Fruit fly (Drosophila melanogaster) S2 (cell line): Measurements from ENCODE around the gene PIG-K.

Experiments
- CG8478 ChIP-seq: fragments of >200 bp; optimal IDR thresholded peaks from 2 replicates; lab custom pipeline; 2018
- CTCF ChIP-seq, 2 experiments: fragments of >200 bp; optimal IDR thresholded peaks; 2 replicates each; lab custom pipeline; 2018

The PIG-K gene

DNA sequence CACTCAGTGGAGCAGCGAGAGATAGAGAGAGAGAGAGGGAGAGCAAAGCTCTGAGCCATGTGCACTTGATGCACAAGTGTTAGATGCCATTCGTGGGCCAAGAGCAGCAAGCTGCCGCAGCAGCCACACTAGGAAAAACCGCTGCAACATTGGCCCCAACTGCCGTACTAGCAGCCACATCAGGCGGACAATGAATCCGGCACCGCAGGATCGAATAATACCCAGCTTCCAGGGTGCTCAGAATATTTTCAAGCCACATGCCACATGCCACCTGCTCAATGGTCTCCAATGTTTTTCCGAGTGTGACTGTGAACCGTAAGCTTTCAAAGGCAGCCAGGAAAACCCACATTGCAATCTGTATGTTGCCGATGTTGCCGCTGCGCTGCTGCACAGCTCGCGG is 20.5 kb downstream of the PIG-K start:
- TF ChIP-seq CG8478 (no peak), CTCF (optimal IDR thresholded peaks at IDR 0.05; lab: Kevin White, UChicago) (no peak)

DNA sequence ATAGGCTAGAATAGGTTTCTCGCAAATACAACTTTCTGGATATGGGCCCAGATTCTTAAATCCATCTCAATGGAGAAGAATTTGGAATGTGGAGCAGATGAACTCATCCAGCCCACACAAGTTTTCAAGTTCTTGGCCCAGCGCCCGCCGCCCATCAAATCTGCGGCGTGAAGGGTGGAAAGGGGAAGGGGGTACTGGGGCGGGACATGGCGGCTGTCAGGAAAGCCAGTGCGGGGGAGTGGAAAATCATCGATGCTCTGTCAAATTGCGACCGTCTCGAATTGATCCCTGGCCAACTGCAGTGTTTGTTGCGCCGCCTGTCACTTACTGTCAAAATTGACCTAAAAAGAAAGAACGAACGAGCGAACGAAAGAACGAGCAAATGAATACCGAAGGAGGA is 23.6 kb downstream of the PIG-K start:
- no peak for TF ChIP-seq CTCF (optimal IDR thresholded peaks at IDR 0.05; lab: Kevin White, UChicago)
- TF ChIP-seq CG8478, result no peak

DNA sequence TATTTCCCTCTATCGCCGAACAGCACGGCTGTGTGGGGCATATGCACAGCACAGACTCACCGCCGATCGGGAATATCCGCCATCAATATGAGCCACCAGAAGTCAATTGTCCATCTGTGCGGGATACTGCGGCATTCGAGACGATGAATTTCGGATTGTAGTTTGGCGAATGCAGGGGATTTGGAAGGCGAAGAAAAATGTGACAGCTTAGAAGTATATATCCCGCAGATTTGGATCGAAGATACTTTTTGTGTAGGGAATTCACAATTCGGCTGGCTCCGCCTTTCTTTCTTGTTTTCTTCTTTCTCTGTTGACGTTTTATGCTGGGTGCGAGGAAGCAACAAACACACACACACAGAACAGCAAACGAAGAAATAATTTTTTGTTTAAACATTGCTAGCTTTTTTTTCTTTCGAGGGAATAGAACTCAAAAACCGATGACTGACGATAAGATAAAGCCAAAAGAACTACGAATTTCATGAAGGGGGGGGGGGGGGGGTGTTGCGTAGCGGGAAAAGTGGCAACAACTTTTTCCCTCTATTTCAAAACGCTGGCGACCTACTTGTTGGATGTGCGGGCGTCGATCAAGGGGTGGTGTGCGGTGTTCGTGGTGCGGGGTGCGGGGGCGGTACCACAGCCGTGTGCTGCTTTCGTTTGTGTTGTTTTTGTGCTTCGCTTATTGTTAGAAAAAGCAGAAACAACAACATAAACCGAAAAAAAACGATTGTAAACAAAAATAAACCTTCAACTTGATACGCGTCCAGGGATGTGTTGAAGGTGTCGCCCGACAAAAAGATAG is 24.8 kb downstream of the PIG-K start:
- no peak for TF ChIP-seq CG8478
- TF ChIP-seq CTCF (optimal IDR thresholded peaks at IDR 0.05; lab: Kevin White, UChicago), result no peak

DNA sequence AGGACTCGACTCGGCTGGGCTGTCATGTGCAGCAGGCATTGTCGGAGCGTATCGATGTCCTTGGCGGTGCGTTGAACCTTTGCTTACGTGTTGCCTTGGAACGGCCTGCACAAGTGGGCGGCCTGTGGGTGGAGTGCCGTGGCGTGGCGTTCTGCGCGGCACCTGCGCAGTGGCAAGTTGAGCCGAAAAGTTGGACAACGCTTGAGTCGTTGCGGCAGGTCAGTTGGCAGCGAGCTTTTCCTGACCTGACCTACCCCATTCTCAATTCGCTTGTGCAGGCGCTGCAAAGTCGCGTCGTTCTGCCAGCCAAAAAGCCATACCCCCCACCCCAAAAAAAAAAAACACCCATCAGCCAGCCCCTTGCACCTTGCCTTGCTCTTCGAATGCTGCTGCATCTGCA is 27.4 kb downstream of the PIG-K start:
- no peak for TF ChIP-seq CG8478
- no peak for TF ChIP-seq CTCF (optimal IDR thresholded peaks at IDR 0.05; lab: Kevin White, UChicago)

DNA sequence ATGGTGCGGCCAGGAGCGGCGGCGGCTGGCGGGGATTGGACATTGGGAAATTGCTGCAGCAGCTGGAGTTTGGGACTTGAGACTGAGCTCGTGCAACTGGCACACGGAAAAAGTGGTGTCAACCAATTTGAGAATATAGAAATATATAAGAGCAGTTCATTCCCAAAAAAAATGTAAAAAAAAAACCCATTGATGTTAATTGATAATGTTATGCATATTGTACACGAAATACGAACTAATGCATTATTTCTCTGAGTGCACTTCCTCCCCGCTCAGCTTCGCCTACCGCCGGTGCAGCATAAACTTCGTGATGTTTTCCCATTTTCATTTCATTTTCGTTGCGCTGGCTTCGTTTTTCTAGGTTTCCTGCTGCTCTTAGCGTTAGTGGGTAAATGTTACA is 29.5 kb downstream of the PIG-K start:
- TF ChIP-seq CG8478 (no peak), CTCF (optimal IDR thresholded peaks at IDR 0.05; lab: Kevin White, UChicago) (no peak)

DNA sequence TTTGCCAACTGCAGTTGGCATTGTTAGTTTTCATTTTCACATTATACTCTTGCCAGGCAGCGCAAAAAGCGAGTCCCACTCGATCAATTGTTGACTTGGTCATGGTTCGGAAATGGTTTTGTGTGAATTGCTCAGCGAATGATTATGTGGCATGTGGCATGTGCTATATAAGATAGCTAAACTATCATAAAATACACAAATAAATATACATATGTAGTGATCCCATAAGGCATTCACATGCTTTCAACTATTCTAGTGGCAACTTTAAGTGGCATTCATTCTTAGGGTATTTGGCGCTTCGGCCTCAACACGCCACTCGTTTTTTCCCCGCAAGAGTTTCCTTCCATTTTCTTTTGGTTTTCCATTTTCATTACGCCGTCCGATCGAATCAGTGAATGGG is 30.1 kb downstream of the PIG-K start:
- no peak for TF ChIP-seq CTCF (optimal IDR thresholded peaks at IDR 0.05; lab: Kevin White, UChicago)
- no peak for TF ChIP-seq CG8478

DNA sequence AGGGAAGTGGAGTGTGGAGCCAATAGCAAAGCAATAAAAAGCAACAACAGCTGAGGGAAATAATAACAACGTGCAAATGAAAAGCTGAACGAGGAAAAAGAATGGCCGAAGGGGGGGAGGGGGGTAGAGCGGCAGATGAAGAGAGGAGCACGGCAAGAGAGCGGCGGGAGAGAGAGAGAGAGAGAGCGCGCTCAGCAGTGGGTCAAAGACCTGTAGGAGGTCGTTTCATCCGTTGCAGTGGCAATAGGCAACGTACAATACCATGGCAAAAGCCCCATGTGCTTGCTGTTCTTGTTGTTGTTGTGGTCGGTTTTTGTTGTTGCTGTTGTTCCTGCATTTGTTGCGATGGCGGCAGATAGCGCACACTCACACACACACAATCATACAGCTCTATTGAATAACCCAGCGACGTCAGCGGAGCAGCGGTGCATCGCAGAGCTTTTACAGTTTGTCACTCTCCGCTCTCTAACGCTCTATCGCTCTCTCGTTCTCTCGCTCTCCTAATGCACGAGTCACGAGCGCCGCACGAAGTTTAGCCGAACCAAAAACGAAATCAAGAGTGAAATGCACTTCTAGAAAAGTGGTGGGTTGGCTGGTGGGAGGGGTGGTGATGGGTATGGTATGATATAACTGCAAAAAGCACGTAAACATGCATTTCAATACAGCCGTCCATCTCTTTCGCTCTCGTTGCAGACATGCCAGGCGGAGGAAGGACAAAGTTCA is 33.1 kb downstream of the PIG-K start:
- TF ChIP-seq CTCF (optimal IDR thresholded peaks at IDR 0.05; lab: Kevin White, UChicago), result no peak

DNA sequence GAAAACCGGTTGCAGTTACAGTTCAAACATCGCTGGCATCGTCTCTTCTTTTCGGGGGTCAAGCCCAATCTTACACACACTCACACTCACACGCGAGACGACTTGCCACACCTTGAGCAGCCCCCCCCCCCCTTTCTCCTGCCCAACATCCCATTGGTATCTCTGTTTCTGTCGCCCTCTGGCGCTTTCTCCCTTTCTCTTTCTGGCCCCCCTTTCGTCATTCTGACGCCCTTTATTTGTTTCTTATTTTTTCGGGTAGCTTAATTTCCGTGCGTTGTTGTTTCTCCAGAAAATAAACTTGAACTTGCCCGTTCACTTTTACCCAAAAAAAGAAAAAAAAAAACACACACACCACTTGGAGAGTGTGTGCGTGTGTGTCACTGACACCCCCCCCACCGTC is 37.0 kb downstream of the PIG-K start:
- TF ChIP-seq CTCF (optimal IDR thresholded peaks at IDR 0.05; lab: Kevin White, UChicago) (no peak), CG8478 (no peak)

DNA sequence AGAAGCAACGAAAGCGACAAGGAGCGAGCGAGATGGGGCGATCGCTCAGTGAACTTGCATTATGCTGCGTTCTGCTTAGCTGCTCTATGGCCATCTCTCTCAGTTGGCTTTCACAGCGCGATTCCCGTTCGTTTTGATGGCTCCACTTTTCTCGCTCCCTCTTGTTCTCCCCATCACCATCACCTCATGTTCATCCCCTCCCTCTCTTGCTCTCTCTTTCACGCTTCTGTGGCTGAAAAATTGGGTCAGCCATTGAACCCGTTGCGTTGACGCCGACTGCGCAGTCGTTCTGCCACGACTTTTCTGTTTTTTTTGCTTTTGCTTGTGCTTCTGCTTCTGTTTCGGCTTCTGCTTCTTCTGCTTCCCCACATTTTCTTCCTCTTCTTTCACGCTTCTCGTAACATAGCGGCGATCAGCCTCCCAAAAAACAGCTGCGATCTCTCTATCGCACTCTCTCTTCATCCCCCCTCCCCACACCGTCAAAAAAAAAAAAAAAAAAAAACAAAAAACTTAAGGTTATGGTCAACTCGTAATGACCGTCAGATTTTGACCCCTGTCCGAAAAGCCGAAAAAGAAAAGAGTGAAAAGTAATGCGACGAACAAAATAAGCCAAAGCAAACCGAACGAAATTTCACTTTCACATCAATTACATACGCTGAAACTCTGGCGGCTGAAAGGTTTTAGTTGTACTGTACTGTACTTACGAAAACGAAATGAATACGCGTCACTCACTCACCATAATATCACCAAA is 38.4 kb downstream of the PIG-K start:
- TF ChIP-seq CTCF (optimal IDR thresholded peaks at IDR 0.05; lab: Kevin White, UChicago), result no peak
- TF ChIP-seq CG8478, result no peak

DNA sequence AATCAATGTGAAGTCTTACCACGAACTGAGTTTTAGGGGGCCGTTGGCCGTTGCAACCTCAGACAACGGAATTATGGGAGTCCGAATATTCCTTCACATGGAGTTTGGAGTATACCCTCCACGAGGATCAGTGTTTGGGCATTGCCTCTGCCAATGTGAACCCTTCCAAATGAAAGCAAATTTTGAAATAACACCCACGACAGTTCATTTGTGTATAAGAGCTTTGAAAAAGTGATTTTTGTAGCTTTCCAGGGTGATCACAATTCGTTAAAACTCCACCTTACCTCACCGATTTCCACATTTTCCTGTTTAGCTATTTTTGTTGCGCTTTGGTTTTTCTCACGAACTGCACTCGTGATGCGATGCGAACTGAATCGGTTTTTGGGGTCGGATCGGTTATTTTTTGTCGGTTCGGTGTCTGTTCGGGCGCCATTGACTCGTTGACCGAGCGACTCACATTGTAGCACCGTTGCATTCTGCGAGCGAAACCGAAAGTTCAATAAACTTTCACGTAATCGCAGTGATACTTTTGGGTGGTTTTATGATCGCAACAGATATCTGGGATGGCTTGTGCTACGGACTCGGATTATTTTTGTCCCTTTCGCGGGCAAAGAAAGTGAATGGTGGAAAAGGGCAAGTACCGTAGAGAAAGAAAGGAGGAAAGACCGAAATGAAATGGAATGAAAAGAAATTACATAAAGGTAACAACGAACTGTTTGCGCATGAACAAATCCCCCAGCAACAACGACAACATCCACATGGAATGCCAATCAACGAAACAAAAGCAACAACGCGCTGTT is 39.2 kb downstream of the PIG-K start:
- TF ChIP-seq CG8478 (no peak), CTCF (optimal IDR thresholded peaks at IDR 0.05; lab: Kevin White, UChicago) (no peak)

DNA sequence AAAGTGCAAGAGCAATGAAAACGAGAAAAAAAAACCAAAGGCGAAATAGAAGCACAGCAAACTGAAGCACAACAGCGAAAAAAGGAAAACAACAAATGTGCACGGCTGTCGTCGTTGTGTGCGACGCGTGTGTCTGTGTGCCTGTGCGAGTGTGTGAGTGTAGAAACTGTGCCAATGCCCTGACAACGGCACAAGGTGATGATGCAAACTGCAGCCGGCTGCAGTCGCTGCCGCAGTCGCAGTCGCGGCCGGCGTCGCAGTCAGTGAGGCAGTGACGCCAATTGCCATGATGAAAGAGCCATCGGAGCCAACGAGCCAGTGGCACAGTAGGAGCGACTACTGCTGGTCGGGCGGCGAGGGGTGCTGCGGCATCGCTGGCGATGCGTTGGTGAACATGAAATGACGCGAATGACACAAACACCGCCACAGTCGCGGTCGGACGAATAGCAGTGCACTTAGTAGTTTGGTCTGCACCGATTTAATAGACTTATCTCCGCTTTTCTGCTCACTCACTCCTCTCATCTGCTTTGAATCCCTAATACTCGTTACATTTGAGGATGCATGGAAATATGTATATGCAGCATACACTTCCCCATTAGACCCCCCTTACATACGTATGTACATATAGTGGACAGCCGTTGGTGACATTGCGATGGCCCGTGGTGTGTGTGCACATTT is 40.4 kb downstream of the PIG-K start:
- no peak for TF ChIP-seq CG8478
- no peak for TF ChIP-seq CTCF (optimal IDR thresholded peaks at IDR 0.05; lab: Kevin White, UChicago)

DNA sequence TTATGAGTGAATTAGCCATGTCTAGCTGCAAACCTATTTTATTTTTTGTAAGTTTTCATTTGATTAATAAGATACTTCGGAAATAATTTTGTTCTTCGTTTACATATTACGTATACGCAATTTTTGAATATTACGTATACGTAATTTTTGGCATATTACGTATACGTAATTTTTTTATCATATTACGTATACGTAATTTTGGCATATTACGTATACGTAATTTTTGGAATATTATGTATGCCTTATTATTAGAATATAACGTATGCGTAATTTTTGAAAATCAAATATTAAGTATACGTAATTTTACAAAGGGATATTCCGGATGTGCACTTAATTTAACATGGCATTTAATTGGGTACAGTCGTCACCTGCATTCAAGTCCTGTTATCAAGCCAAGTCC is 41.0 kb downstream of the PIG-K start:
- TF ChIP-seq CTCF (optimal IDR thresholded peaks at IDR 0.05; lab: Kevin White, UChicago) (no peak), CG8478 (no peak)

DNA sequence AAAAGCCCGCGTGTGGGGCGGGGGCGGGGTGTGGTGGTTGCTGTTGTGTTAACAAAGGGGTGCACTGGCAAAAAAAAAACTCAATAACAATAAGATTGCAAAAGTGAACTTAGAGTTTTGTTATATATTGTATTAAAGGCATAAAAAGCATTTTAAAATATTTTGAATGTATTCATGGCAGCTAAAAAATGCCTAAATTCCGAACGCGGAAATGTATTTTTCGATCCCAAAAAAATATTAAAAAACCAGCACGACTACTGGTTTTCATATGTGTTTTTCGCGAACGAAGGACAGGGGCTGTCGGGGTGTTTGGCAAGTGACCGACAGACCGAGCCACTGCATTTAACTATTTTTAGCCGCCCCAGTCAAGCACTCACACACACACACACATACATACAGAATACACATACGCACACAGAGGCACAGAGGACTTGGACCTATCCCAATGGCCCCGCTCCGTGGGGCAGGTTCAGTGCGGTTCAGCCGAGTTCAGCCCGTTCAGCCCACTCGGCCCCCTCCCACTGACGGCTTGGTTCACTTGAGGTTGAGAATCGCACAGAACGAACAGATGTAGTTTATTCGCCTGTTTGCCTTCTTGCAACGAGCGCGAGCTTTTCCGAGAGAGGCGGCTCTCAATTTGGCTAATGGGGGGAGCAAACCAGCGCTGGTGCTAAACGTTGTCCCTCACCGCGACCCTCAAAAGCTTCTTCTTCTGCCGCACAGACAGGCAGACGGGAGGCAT is 42.2 kb downstream of the PIG-K start:
- TF ChIP-seq CG8478, result no peak
- TF ChIP-seq CTCF (optimal IDR thresholded peaks at IDR 0.05; lab: Kevin White, UChicago), result no peak
